Fruit fly (Drosophila melanogaster): ENCODE results near the gene Cep164.

Gene Cep164

dm6 chrX:15982844-15983243 lies at the start of gene Cep164:
Cep164 (minus strand) TSS chrX:15982944.
- TF ChIP-seq CTCF (optimal IDR thresholded peaks at IDR 0.05) = no peak
- TF ChIP-seq CG8478 (optimal IDR thresholded peaks at IDR 0.05) = no peak

- no peak for TF ChIP-seq CTCF (optimal IDR thresholded peaks at IDR 0.05)
Observed at dm6 chrX:16008814-16009213, 26.1 kb upstream of the Cep164 start, which contains the start of gene Muc14A. Muc14A (plus strand) TSS chrX:16009114.

- TF ChIP-seq CG8478 (optimal IDR thresholded peaks at IDR 0.05) = no peak
- TF ChIP-seq CTCF (optimal IDR thresholded peaks at IDR 0.05) = peak in 1 of 2 experiments; percentile 0
Observed at dm6 chrX:16005551-16006197, 22.9 kb upstream of the Cep164 start, which contains the start of the genes vap and CG12698. vap (minus strand) TSS chrX:16005812. CG12698 (plus strand) TSS chrX:16006147.

dm6 chrX:16005066-16005465 lies 22.3 kb upstream of the Cep164 start:
- no peak for TF ChIP-seq CG8478 (optimal IDR thresholded peaks at IDR 0.05)
- TF ChIP-seq CTCF (optimal IDR thresholded peaks at IDR 0.05) = no peak

dm6 chrX:15996831-15997230 lies 14.1 kb upstream of the Cep164 start, which contains the start of gene CG8939:
CG8939 (plus strand) TSS chrX:15997016.
- TF ChIP-seq CG8478 (optimal IDR thresholded peaks at IDR 0.05) (no peak), CTCF (optimal IDR thresholded peaks at IDR 0.05) (no peak)

- TF ChIP-seq CTCF (optimal IDR thresholded peaks at IDR 0.05) (no peak), CG8478 (optimal IDR thresholded peaks at IDR 0.05) (no peak)
Observed at dm6 chrX:15992527-15992897, 9.8 kb upstream of the Cep164 start.

- TF ChIP-seq CG8478 (optimal IDR thresholded peaks at IDR 0.05) (no peak), CTCF (optimal IDR thresholded peaks at IDR 0.05) (no peak)
Observed at dm6 chrX:15991618-15992526, 9.1 kb upstream of the Cep164 start, which contains the start of the genes CG46312, eIF5 and exd. CG46312 (minus strand) TSS chrX:15991974. eIF5 (minus strand) TSS chrX:15991974. exd (plus strand) TSS chrX:15992468.

- TF ChIP-seq CTCF (optimal IDR thresholded peaks at IDR 0.05) = no peak
- no peak for TF ChIP-seq CG8478 (optimal IDR thresholded peaks at IDR 0.05)
Observed at dm6 chrX:15989631-15990030, 6.9 kb upstream of the Cep164 start.

- TF ChIP-seq CG8478 (optimal IDR thresholded peaks at IDR 0.05) = no peak
- TF ChIP-seq CTCF (optimal IDR thresholded peaks at IDR 0.05) = peak in 1 of 2 experiments; percentile 18
Observed at dm6 chrX:15986654-15987053, 3.9 kb upstream of the Cep164 start, which contains the start of gene ND-20. ND-20 (minus strand) TSS chrX:15986808.

- TF ChIP-seq CG8478 (optimal IDR thresholded peaks at IDR 0.05) (no peak), CTCF (optimal IDR thresholded peaks at IDR 0.05) (no peak)
Observed at dm6 chrX:15983501-15983900, 757 bp upstream of the Cep164 start, which contains the start of gene Slc25A46a. Slc25A46a (plus strand) TSS chrX:15983772.

- TF ChIP-seq CG8478 (optimal IDR thresholded peaks at IDR 0.05) (no peak), CTCF (optimal IDR thresholded peaks at IDR 0.05) (no peak)
Observed at dm6 chrX:15976568-15976967, 6.2 kb downstream of the Cep164 start, which contains the start of gene CG42766. CG42766 (plus strand) TSS chrX:15976868.

dm6 chrX:15974125-15974524 lies 8.6 kb downstream of the Cep164 start, which contains the start of gene Or13a:
Or13a (plus strand) TSS chrX:15974425.
- TF ChIP-seq CG8478 (optimal IDR thresholded peaks at IDR 0.05) (no peak), CTCF (optimal IDR thresholded peaks at IDR 0.05) (no peak)

- TF ChIP-seq CTCF (optimal IDR thresholded peaks at IDR 0.05) (no peak), CG8478 (optimal IDR thresholded peaks at IDR 0.05) (no peak)
Observed at dm6 chrX:15973157-15973774, 9.5 kb downstream of the Cep164 start, which contains the start of gene mmd. mmd (minus strand) TSS chrX:15973159.

- no peak for TF ChIP-seq CG8478 (optimal IDR thresholded peaks at IDR 0.05)
- TF ChIP-seq CTCF (optimal IDR thresholded peaks at IDR 0.05) = no peak
Observed at dm6 chrX:15971574-15971973, 11.2 kb downstream of the Cep164 start.

- TF ChIP-seq CG8478 (optimal IDR thresholded peaks at IDR 0.05) = no peak
- TF ChIP-seq CTCF (optimal IDR thresholded peaks at IDR 0.05) = no peak
Observed at dm6 chrX:15969577-15969976, 13.2 kb downstream of the Cep164 start.
